Worm (Caenorhabditis elegans): ENCODE data around the gene B0294.1.
A peak's percentile ranks its signal among the peaks of the same experiment; 100 is the strongest.

B0294.1 gene

DNA sequence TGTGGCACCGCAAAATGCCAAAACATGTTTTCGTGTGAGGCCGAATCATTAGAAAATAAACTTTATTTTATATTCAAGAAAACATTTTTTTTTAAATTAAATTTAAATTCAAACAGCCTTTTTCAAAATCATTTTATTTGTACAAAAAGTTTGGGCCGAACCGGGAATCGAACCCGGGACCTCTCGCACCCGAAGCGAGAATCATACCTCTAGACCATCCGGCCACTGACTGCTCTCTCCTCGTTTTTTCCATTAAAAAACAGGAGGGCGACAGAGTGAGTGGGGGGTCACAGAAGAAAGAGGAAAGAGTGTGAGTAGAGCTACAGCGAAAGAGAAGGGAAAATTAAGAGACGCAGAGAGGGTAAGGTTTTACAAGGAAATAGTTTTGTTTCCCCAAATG lies 16.5 kb downstream of the B0294.1 start (continued):
- TF ChIP-seq C06A6.2 (GFP tag; conservative IDR thresholded peaks at IDR 0.05): peak; percentile 43
- TF ChIP-seq F57C9.4 (tag; optimal IDR thresholded peaks at IDR 0.05): no peak
- TF ChIP-seq F49E8.2 (tag; optimal IDR thresholded peaks at IDR 0.05; ENCODE audit: insufficient read depth): no peak
- TF ChIP-seq cebp-2 (GFP tag; IDR thresholded peaks at IDR 0.05): peak; percentile 80; the same call in 1 of the 2 replicates
- TF ChIP-seq hrde-1 (tag; optimal IDR thresholded peaks at IDR 0.05; ENCODE audit: borderline replicate concordance): peak; percentile 14
- peak; percentile 48 for TF ChIP-seq ceh-100 (GFP tag; IDR thresholded peaks at IDR 0.05)
- TF ChIP-seq efl-1 (GFP tag; optimal IDR thresholded peaks at IDR 0.05): no peak
- TF ChIP-seq pbrm-1 (GFP tag; IDR thresholded peaks at IDR 0.05): no peak
- no peak for TF ChIP-seq aptf-2 (GFP tag; conservative IDR thresholded peaks at IDR 0.05)
- TF ChIP-seq ceh-79 (tag; optimal IDR thresholded peaks at IDR 0.05): no peak
- no peak for TF ChIP-seq madf-6 (GFP tag; IDR thresholded peaks at IDR 0.05)
- no peak for TF ChIP-seq ceh-40 (GFP tag; IDR thresholded peaks at IDR 0.05)
- peak; percentile 62 for TF ChIP-seq somi-1 (GFP tag; optimal IDR thresholded peaks at IDR 0.05)
- peak; percentile 41 for TF ChIP-seq attf-5 (GFP tag; optimal IDR thresholded peaks at IDR 0.05)
- no peak for TF ChIP-seq ekl-4 (GFP tag; IDR thresholded peaks at IDR 0.05)
- TF ChIP-seq unc-130 (GFP tag; optimal IDR thresholded peaks at IDR 0.05): peak; percentile 2
- TF ChIP-seq F57A8.1 (GFP tag; optimal IDR thresholded peaks at IDR 0.05): no peak
- TF ChIP-seq Y67H2A.10 (GFP tag; conservative IDR thresholded peaks at IDR 0.05): 0 out of 2 replicates have a peak, but pooled peaks have one; percentile 41
- no peak for TF ChIP-seq xnd-1 (tag; optimal IDR thresholded peaks at IDR 0.05)
- peak; percentile 72 for TF ChIP-seq snpc-1.1 (tag; optimal IDR thresholded peaks at IDR 0.05; ENCODE audit: insufficient read depth)
- TF ChIP-seq cebp-1 (GFP tag; IDR thresholded peaks at IDR 0.05): no peak
- no peak for TF ChIP-seq cebp-1 (tag; optimal IDR thresholded peaks at IDR 0.05)
- no peak for TF ChIP-seq T26A5.8 (tag; optimal IDR thresholded peaks at IDR 0.05)
- peak; percentile 82 for TF ChIP-seq nhr-90 (tag; optimal IDR thresholded peaks at IDR 0.05)
- TF ChIP-seq attf-6 (GFP tag; IDR thresholded peaks at IDR 0.05): no peak; the same call in 1 of the 2 replicates
- TF ChIP-seq unc-62 (GFP tag; optimal IDR thresholded peaks at IDR 0.05): no peak
- no peak for TF ChIP-seq ceh-91 (GFP tag; IDR thresholded peaks at IDR 0.05)
- peak; percentile 65 for TF ChIP-seq rcor-1 (GFP tag; IDR thresholded peaks at IDR 0.05)
- TF ChIP-seq mcd-1 (GFP tag; IDR thresholded peaks at IDR 0.05): no peak
- no peak for TF ChIP-seq attf-3 (GFP tag; conservative IDR thresholded peaks at IDR 0.05)
- no peak for TF ChIP-seq madf-8 (GFP tag; conservative IDR thresholded peaks at IDR 0.05)
- TF ChIP-seq ccch-3 (GFP tag; optimal IDR thresholded peaks at IDR 0.05): peak; percentile 38
- peak; percentile 52 for TF ChIP-seq K12H6.12 (tag; optimal IDR thresholded peaks at IDR 0.05)
- TF ChIP-seq hlh-12 (tag; optimal IDR thresholded peaks at IDR 0.05): peak; percentile 66
- peak; percentile 85 for TF ChIP-seq hmg-20 (GFP tag; IDR thresholded peaks at IDR 0.05)
- TF ChIP-seq chd-7 (tag; optimal IDR thresholded peaks at IDR 0.05): peak; percentile 50
- peak; percentile 64 for TF ChIP-seq ceh-27 (GFP tag; optimal IDR thresholded peaks at IDR 0.05)
- peak; percentile 66 to 72 for TF ChIP-seq rec-8 (tag; optimal IDR thresholded peaks at IDR 0.05)
- no peak for TF ChIP-seq ceh-58 (GFP tag; IDR thresholded peaks at IDR 0.05)
- TF ChIP-seq akir-1 (GFP tag; optimal IDR thresholded peaks at IDR 0.05): no peak
- no peak for TF ChIP-seq zfh-2 (GFP tag; conservative IDR thresholded peaks at IDR 0.05)
- TF ChIP-seq hmg-1.2 (GFP tag; IDR thresholded peaks at IDR 0.05): peak; percentile 93
- TF ChIP-seq ZK185.1 (tag; optimal IDR thresholded peaks at IDR 0.05; ENCODE audit: poor library complexity, severe bottlenecking): peak; percentile 79
- peak; percentile 93 for TF ChIP-seq Y56A3A.18 (GFP tag; IDR thresholded peaks at IDR 0.05)
- TF ChIP-seq him-1 (tag; optimal IDR thresholded peaks at IDR 0.05): peak; percentile 92
- TF ChIP-seq lin-54 (GFP tag; optimal IDR thresholded peaks at IDR 0.05): peak; percentile 47
- TF ChIP-seq Y53G8AR.9 (GFP tag; conservative IDR thresholded peaks at IDR 0.05): no peak
- peak; percentile 67 for TF ChIP-seq snpc-3.4 (tag; optimal IDR thresholded peaks at IDR 0.05)
- no peak for TF ChIP-seq sea-2 (GFP tag; IDR thresholded peaks at IDR 0.05)

All from whole organism, young adult.